Worm (Caenorhabditis elegans) whole organism, early embryonic: ENCODE data around the gene famp-1.

Experiments
- F13C5.2 ChIP-seq: sonication (generic microtip); optimal IDR thresholded peaks from 2 replicates; lab custom pipeline; 2017; ENCODE audit warnings: mild to moderate bottlenecking, missing genetic modification characterization, inconsistent platforms, missing compliant biosample characterization
- ama-1 ChIP-seq: fragments of 150-350 bp; optimal IDR thresholded peaks from 2 replicates; lab custom pipeline; 2014
- ceh-13 ChIP-seq: fragments of 200-800 bp; sonication (Bioruptor generic); optimal IDR thresholded peaks from 2 replicates; lab custom pipeline; 2018; ENCODE audit warnings: mild to moderate bottlenecking, missing genetic modification characterization, missing compliant biosample characterization
- ceh-36 ChIP-seq: sonication (generic microtip); optimal IDR thresholded peaks from 2 replicates; lab custom pipeline; 2016; ENCODE audit warnings: missing genetic modification characterization, inconsistent platforms, missing compliant biosample characterization
- hmbx-1 ChIP-seq: sonication (generic microtip); optimal IDR thresholded peaks from 2 replicates; lab custom pipeline; 2016; ENCODE audit warnings: mild to moderate bottlenecking, missing genetic modification characterization, missing compliant biosample characterization
- hmg-4 ChIP-seq: fragments of 200-800 bp; sonication (Bioruptor generic); optimal IDR thresholded peaks from 2 replicates; lab custom pipeline; 2018; ENCODE audit warnings: mild to moderate bottlenecking, missing genetic modification characterization, missing compliant biosample characterization
- hnd-1 ChIP-seq: sonication (generic microtip); optimal IDR thresholded peaks from 2 replicates; lab custom pipeline; 2016; ENCODE audit warnings: missing genetic modification characterization, missing compliant biosample characterization
- tbx-11 ChIP-seq: fragments of 200-800 bp; sonication (Bioruptor generic); IDR thresholded peaks from 2 replicates; pipeline ENCODE4 v1.3.6; 2022; ENCODE audit warnings: missing genetic modification characterization, missing compliant biosample characterization
- tra-4 ChIP-seq: sonication (generic microtip); optimal IDR thresholded peaks from 2 replicates; lab custom pipeline; 2017; ENCODE audit warnings: missing genetic modification characterization, missing compliant biosample characterization

DNA sequence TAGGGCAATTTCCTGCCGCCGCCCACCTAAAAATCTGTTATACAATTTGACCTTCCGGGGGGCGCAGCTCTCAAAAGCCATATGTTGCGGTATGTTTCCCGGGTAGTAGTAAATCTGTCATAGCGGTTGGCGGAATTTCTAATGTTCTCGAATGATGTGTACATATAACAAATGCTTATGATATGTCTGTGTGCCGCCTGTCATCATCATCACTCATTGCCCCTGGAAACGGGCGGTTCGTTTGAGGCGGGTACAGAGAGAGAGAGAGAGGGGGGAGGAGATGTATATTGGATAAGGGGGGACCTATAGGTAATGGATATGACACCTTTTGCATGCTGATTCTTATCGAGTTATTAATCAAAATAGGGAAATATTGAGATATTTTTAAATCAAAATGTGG lies 33.2 kb upstream of the famp-1 start:
- TF ChIP-seq tra-4 = no peak
- TF ChIP-seq ceh-13 (GFP tag; lab: Kevin White, UChicago) = no peak
- TF ChIP-seq ama-1 (lab: Kevin White, UChicago) = no peak
- TF ChIP-seq hmbx-1 (tag; lab: Kevin White, UChicago) = no peak
- TF ChIP-seq hnd-1 (tag; lab: Kevin White, UChicago) = no peak
- TF ChIP-seq hmg-4 (GFP tag; lab: Kevin White, UChicago) = no peak
- TF ChIP-seq ceh-36 (tag; lab: Kevin White, UChicago) = no peak
- TF ChIP-seq tbx-11 = no peak
- no peak for TF ChIP-seq F13C5.2 (tag; lab: Kevin White, UChicago)
